Fruit fly (Drosophila melanogaster): Measurements from ENCODE around the gene Dnaaf6.
A peak's percentile ranks its signal among the peaks of the same experiment; 100 is the strongest.

The Dnaaf6 gene

dm6 chr3L:14665802-14666351 lies 18.7 kb upstream of the Dnaaf6 start (continued):
- TF ChIP-seq sqz (GFP tag; optimal IDR thresholded peaks at IDR 0.05), result peak; percentile 75
- no peak for TF ChIP-seq inv (GFP tag; IDR thresholded peaks at IDR 0.05; ENCODE audit: partially characterized antibody)
- peak; percentile 65 for TF ChIP-seq Rx (GFP tag; IDR thresholded peaks at IDR 0.05)
- peak; percentile 90 for TF ChIP-seq CG15601 (tag; optimal IDR thresholded peaks at IDR 0.05)
- peak; percentile 92 for TF ChIP-seq ems (GFP tag; optimal IDR thresholded peaks at IDR 0.05)
- TF ChIP-seq CG13123 (GFP tag; optimal IDR thresholded peaks at IDR 0.05), result peak; percentile 78
- TF ChIP-seq HLH3B (GFP tag; IDR thresholded peaks at IDR 0.05), result peak; percentile 89
- TF ChIP-seq fd102C (GFP tag; optimal IDR thresholded peaks at IDR 0.05), result peak; percentile 66
- peak; percentile 51 for TF ChIP-seq CG31365 (tag; optimal IDR thresholded peaks at IDR 0.05)
- peak; percentile 27 for TF ChIP-seq lbe (GFP tag; optimal IDR thresholded peaks at IDR 0.05)
- TF ChIP-seq CG4854 (GFP tag; optimal IDR thresholded peaks at IDR 0.05), result peak; percentile 89
- peak; percentile 96 for TF ChIP-seq Hey (tag; optimal IDR thresholded peaks at IDR 0.05)
- TF ChIP-seq CG13624 (GFP tag; optimal IDR thresholded peaks at IDR 0.05), result peak; percentile 93
- TF ChIP-seq Oli (tag; optimal IDR thresholded peaks at IDR 0.05), result peak; percentile 92
- peak; percentile 57; the same call in 1 of the 2 replicates for TF ChIP-seq CG5953 (GFP tag; IDR thresholded peaks at IDR 0.05)
- TF ChIP-seq Chrac-16 (GFP tag; optimal IDR thresholded peaks at IDR 0.05), result peak; percentile 87
- TF ChIP-seq Fer3 (tag; optimal IDR thresholded peaks at IDR 0.05), result peak; percentile 74
- peak; percentile 71 for TF ChIP-seq CG32767 (GFP tag; IDR thresholded peaks at IDR 0.05)
- 0 out of 2 replicates have a peak, but pooled peaks have one; percentile 9 for TF ChIP-seq CG16779 (GFP tag; IDR thresholded peaks at IDR 0.05)
- peak; percentile 72 for TF ChIP-seq CG13296 (GFP tag; optimal IDR thresholded peaks at IDR 0.05)
- TF ChIP-seq CHES-1-like (GFP tag; optimal IDR thresholded peaks at IDR 0.05), result peak; percentile 86
- no peak for TF ChIP-seq pros (GFP tag; optimal IDR thresholded peaks at IDR 0.05)
- TF ChIP-seq Doc3 (GFP tag; IDR thresholded peaks at IDR 0.05; ENCODE audit: partially characterized antibody), result no peak
- TF ChIP-seq Neu2 (GFP tag; optimal IDR thresholded peaks at IDR 0.05; ENCODE audit: borderline replicate concordance), result no peak
- TF ChIP-seq tx (GFP tag; optimal IDR thresholded peaks at IDR 0.05), result peak; percentile 79
- no peak for TF ChIP-seq CG6791 (GFP tag; IDR thresholded peaks at IDR 0.05; ENCODE audit: partially characterized antibody)
- peak; percentile 8 for TF ChIP-seq exex (tag; optimal IDR thresholded peaks at IDR 0.05)
- peak; percentile 87 for TF ChIP-seq CG30403 (GFP tag; optimal IDR thresholded peaks at IDR 0.05)
- TF ChIP-seq Tbp (GFP tag; optimal IDR thresholded peaks at IDR 0.05), result no peak
- TF ChIP-seq Bdp1 (GFP tag; optimal IDR thresholded peaks at IDR 0.05), result peak; percentile 81
- peak; percentile 83 for TF ChIP-seq CG7786 (GFP tag; optimal IDR thresholded peaks at IDR 0.05)
- no peak for TF ChIP-seq Kr (GFP tag; optimal IDR thresholded peaks at IDR 0.05)
- peak; percentile 82 for TF ChIP-seq tio (GFP tag; optimal IDR thresholded peaks at IDR 0.05)
- peak; percentile 88 for TF ChIP-seq CG15696 (tag; optimal IDR thresholded peaks at IDR 0.05)
- peak; percentile 69 for TF ChIP-seq eyg (GFP tag; optimal IDR thresholded peaks at IDR 0.05)
- TF ChIP-seq BtbVII (GFP tag; optimal IDR thresholded peaks at IDR 0.05), result peak; percentile 80
- peak; percentile 85 for TF ChIP-seq Spps (tag; optimal IDR thresholded peaks at IDR 0.05)
- TF ChIP-seq CG13894 (tag; optimal IDR thresholded peaks at IDR 0.05), result peak; percentile 74
- peak; percentile 77 for TF ChIP-seq Mrtf (GFP tag; IDR thresholded peaks at IDR 0.05)
- TF ChIP-seq CG3407 (GFP tag; optimal IDR thresholded peaks at IDR 0.05), result peak; percentile 79
- TF ChIP-seq CG8765 (GFP tag; IDR thresholded peaks at IDR 0.05), result peak; percentile 73
- TF ChIP-seq twi (tag; optimal IDR thresholded peaks at IDR 0.05), result peak; percentile 78
- peak; percentile 80 for TF ChIP-seq ind (GFP tag; optimal IDR thresholded peaks at IDR 0.05)
- no peak for TF ChIP-seq CG1832 (GFP tag; optimal IDR thresholded peaks at IDR 0.05)
- peak; percentile 89 for TF ChIP-seq H15 (GFP tag; IDR thresholded peaks at IDR 0.05)
- peak; percentile 2 for TF ChIP-seq luna (GFP tag; optimal IDR thresholded peaks at IDR 0.05)
- peak; percentile 91 for TF ChIP-seq CG4820 (GFP tag; optimal IDR thresholded peaks at IDR 0.05)
- TF ChIP-seq sisA (GFP tag; IDR thresholded peaks at IDR 0.05), result peak; percentile 82
- no peak for TF ChIP-seq usp (GFP tag; optimal IDR thresholded peaks at IDR 0.05)
- TF ChIP-seq crp (GFP tag; optimal IDR thresholded peaks at IDR 0.05), result peak in 1 of 2 experiments; percentile 39
